Worm (Caenorhabditis elegans): ENCODE results near the gene W06F12.3.

- no peak for TF ChIP-seq nhr-11 (tag; optimal IDR thresholded peaks at IDR 0.05)
- no peak for TF ChIP-seq gmeb-2 (tag; optimal IDR thresholded peaks at IDR 0.05)
- TF ChIP-seq dve-1 (tag; optimal IDR thresholded peaks at IDR 0.05): no peak
- no peak for TF ChIP-seq ceh-48 (tag; optimal IDR thresholded peaks at IDR 0.05)
- no peak for TF ChIP-seq ceh-18 (tag; optimal IDR thresholded peaks at IDR 0.05)
- no peak for TF ChIP-seq fkh-10 (GFP tag; optimal IDR thresholded peaks at IDR 0.05)
- TF ChIP-seq C08G9.2 (tag; optimal IDR thresholded peaks at IDR 0.05): no peak
- no peak for TF ChIP-seq pax-1 (tag; optimal IDR thresholded peaks at IDR 0.05)
- no peak for TF ChIP-seq elt-2 (tag; optimal IDR thresholded peaks at IDR 0.05)
- TF ChIP-seq ama-1 (optimal IDR thresholded peaks at IDR 0.05): no peak
- TF ChIP-seq ceh-34 (tag; optimal IDR thresholded peaks at IDR 0.05): no peak
- TF ChIP-seq pha-4 (tag; optimal IDR thresholded peaks at IDR 0.05): no peak
- no peak for TF ChIP-seq unc-86 (tag; optimal IDR thresholded peaks at IDR 0.05)
- TF ChIP-seq sox-4 (tag; optimal IDR thresholded peaks at IDR 0.05): no peak
Measured at ce11 chrIII:13710666-13711065, 24.2 kb upstream of the W06F12.3 start.

All from whole organism, late embryonic.